Fruit fly (Drosophila melanogaster): ENCODE data around the gene CG9837.

Gene CG9837

DNA sequence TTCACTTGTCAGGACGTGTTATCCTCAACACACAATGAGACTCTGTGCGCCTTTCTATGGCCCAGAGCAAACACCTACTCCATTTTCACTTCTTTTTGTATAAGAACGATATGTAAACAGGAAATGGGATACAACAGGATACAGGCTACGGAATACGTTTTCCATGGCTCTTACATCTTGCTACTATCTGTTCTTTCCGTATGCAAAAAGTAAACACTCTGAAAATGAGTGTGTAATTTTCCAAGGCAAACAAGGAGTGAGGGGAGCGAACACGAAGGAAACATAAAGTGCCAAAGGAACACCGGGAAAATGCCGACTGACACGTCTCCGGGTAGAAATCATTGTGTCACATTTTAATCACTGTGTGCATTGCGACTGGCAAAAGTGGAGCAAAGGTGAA is 37.2 kb upstream of the CG9837 start:
- TF ChIP-seq CrebA (GFP tag; optimal IDR thresholded peaks at IDR 0.05; ENCODE audit: borderline replicate concordance) = no peak
- no peak for TF ChIP-seq Rel (GFP tag; optimal IDR thresholded peaks at IDR 0.05)
- TF ChIP-seq Rel (tag; optimal IDR thresholded peaks at IDR 0.05) = no peak
- no peak for TF ChIP-seq Jra (GFP tag; optimal IDR thresholded peaks at IDR 0.05)
- no peak for TF ChIP-seq woc (GFP tag; optimal IDR thresholded peaks at IDR 0.05)
- no peak for TF ChIP-seq Dfd (GFP tag; optimal IDR thresholded peaks at IDR 0.05)
- no peak for TF ChIP-seq dsf (GFP tag; optimal IDR thresholded peaks at IDR 0.05; ENCODE audit: borderline replicate concordance)
- no peak for TF ChIP-seq dl (GFP tag; optimal IDR thresholded peaks at IDR 0.05; ENCODE audit: insufficient read depth in 1 of 2, partially characterized antibody in 2 of 2)
- no peak for TF ChIP-seq rgr (GFP tag; optimal IDR thresholded peaks at IDR 0.05)
- TF ChIP-seq jim (GFP tag; optimal IDR thresholded peaks at IDR 0.05) = no peak
- no peak for TF ChIP-seq Hnf4 (GFP tag; optimal IDR thresholded peaks at IDR 0.05)
- TF ChIP-seq br (GFP tag; optimal IDR thresholded peaks at IDR 0.05) = no peak
- no peak for TF ChIP-seq N (GFP tag; optimal IDR thresholded peaks at IDR 0.05)
- TF ChIP-seq Hr78 (GFP tag; optimal IDR thresholded peaks at IDR 0.05) = no peak
- TF ChIP-seq Sp1 (GFP tag; optimal IDR thresholded peaks at IDR 0.05) = no peak
- no peak for TF ChIP-seq psq (GFP tag; optimal IDR thresholded peaks at IDR 0.05)
- no peak for TF ChIP-seq Abd-B (GFP tag; optimal IDR thresholded peaks at IDR 0.05)
- TF ChIP-seq fru (GFP tag; optimal IDR thresholded peaks at IDR 0.05) = no peak
- no peak for TF ChIP-seq h (GFP tag; optimal IDR thresholded peaks at IDR 0.05)
- TF ChIP-seq brk (GFP tag; optimal IDR thresholded peaks at IDR 0.05) = no peak

DNA sequence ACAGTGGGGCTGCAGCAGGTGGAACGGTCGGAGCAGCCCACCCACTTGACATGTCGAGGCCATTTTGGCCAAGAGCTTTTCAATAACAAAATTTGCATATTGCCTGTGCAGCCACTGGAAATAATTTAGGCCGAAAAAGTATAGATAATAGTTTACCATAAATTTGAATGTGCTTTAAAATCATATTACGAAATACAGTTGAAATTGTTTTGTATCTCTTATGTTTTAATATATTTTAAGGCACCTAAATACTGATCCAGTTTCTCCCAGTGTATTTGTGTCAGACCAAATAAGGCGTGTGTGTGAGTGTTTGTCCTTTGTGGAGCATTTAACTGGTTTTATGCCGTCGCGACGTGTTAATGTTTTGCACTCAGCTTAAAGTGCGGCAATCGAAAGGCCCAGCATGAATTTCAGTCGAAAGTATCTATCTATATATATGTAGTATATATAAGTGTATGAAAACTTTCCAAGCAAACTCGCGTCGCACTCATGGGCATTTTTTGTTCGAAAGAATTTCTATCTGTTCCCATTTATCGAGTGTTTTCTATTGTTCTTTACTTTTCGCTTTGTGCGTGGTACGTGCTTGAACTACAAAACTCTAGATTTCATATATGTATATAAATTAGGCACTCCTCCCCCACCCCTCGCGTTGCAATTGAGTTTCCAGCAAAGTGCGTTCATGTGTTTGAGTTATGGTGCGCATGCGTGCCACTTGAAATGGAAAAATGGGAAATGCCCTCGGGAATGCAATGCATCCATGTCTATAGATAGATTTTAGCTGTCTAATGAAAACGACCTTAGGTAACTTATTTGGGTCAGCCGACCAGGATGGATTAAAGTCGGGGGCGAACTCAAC is 36.2 kb upstream of the CG9837 start:
- peak; percentile 27 for TF ChIP-seq Hnf4 (GFP tag; optimal IDR thresholded peaks at IDR 0.05)
- no peak for TF ChIP-seq usp (GFP tag; optimal IDR thresholded peaks at IDR 0.05)
- peak; percentile 37 for TF ChIP-seq br (GFP tag; optimal IDR thresholded peaks at IDR 0.05)
- TF ChIP-seq CrebA (GFP tag; optimal IDR thresholded peaks at IDR 0.05; ENCODE audit: borderline replicate concordance) = no peak
- no peak for TF ChIP-seq Abd-B (GFP tag; optimal IDR thresholded peaks at IDR 0.05)
- no peak for TF ChIP-seq Dif (GFP tag; optimal IDR thresholded peaks at IDR 0.05; ENCODE audit: partially characterized antibody)
- TF ChIP-seq foxo (GFP tag; optimal IDR thresholded peaks at IDR 0.05) = peak in 1 of 2 experiments; percentile 55
- peak; percentile 5 for TF ChIP-seq Sp1 (GFP tag; optimal IDR thresholded peaks at IDR 0.05)
- TF ChIP-seq sage (GFP tag; optimal IDR thresholded peaks at IDR 0.05) = no peak
- no peak for TF ChIP-seq Rel (GFP tag; optimal IDR thresholded peaks at IDR 0.05)
- no peak for TF ChIP-seq Rel (tag; optimal IDR thresholded peaks at IDR 0.05)
- no peak for TF ChIP-seq Mio (GFP tag; optimal IDR thresholded peaks at IDR 0.05)
- no peak for TF ChIP-seq N (GFP tag; optimal IDR thresholded peaks at IDR 0.05)
- TF ChIP-seq pan (optimal IDR thresholded peaks at IDR 0.05) = no peak
- no peak for TF ChIP-seq tai (GFP tag; optimal IDR thresholded peaks at IDR 0.05)
- no peak for TF ChIP-seq Vsx2 (GFP tag; optimal IDR thresholded peaks at IDR 0.05; ENCODE audit: partially characterized antibody)
- TF ChIP-seq HLH106 (tag; optimal IDR thresholded peaks at IDR 0.05) = peak; percentile 52
- peak; percentile 49 for TF ChIP-seq fru (GFP tag; optimal IDR thresholded peaks at IDR 0.05)
- peak; percentile 62 for TF ChIP-seq h (GFP tag; optimal IDR thresholded peaks at IDR 0.05)
- no peak for TF ChIP-seq CG9705 (GFP tag; optimal IDR thresholded peaks at IDR 0.05)
- TF ChIP-seq Myc (optimal IDR thresholded peaks at IDR 0.05) = no peak
- no peak for TF ChIP-seq sv (GFP tag; optimal IDR thresholded peaks at IDR 0.05)
- no peak for TF ChIP-seq dsf (GFP tag; optimal IDR thresholded peaks at IDR 0.05; ENCODE audit: borderline replicate concordance)
- TF ChIP-seq brk (GFP tag; optimal IDR thresholded peaks at IDR 0.05) = no peak
- TF ChIP-seq CG32264 (GFP tag; optimal IDR thresholded peaks at IDR 0.05) = no peak
- TF ChIP-seq Jra (GFP tag; optimal IDR thresholded peaks at IDR 0.05) = no peak
- TF ChIP-seq dl (GFP tag; optimal IDR thresholded peaks at IDR 0.05; ENCODE audit: insufficient read depth in 1 of 2, partially characterized antibody in 2 of 2) = no peak
- TF ChIP-seq psq (GFP tag; optimal IDR thresholded peaks at IDR 0.05) = peak; percentile 32
- TF ChIP-seq dmrt93B (GFP tag; optimal IDR thresholded peaks at IDR 0.05) = no peak
- no peak for TF ChIP-seq Hr78 (GFP tag; optimal IDR thresholded peaks at IDR 0.05)
- TF ChIP-seq ey (GFP tag; optimal IDR thresholded peaks at IDR 0.05) = peak; percentile 48
- TF ChIP-seq woc (GFP tag; optimal IDR thresholded peaks at IDR 0.05) = no peak
- no peak for TF ChIP-seq lola (GFP tag; optimal IDR thresholded peaks at IDR 0.05)
- TF ChIP-seq Dfd (GFP tag; optimal IDR thresholded peaks at IDR 0.05) = no peak
- no peak for TF ChIP-seq GATAd (GFP tag; optimal IDR thresholded peaks at IDR 0.05)
- TF ChIP-seq OdsH (GFP tag; optimal IDR thresholded peaks at IDR 0.05) = peak; percentile 51
- no peak for TF ChIP-seq jim (GFP tag; optimal IDR thresholded peaks at IDR 0.05)
- TF ChIP-seq rgr (GFP tag; optimal IDR thresholded peaks at IDR 0.05) = peak; percentile 56
- no peak for TF ChIP-seq Hr83 (GFP tag; optimal IDR thresholded peaks at IDR 0.05; ENCODE audit: poor library complexity, severe bottlenecking)

All from whole organism, wandering third instar larva.